Fruit fly (Drosophila melanogaster) whole organism, embryonic: ENCODE measurements around the gene COX7B.
A peak's percentile ranks its signal among the peaks of the same experiment; 100 is the strongest.

Experiments
- BtbVII ChIP-seq: fragments of 200-800 bp; sonication (Bioruptor generic); optimal IDR thresholded peaks from 3 replicates; lab custom pipeline; 2017; ENCODE audit warnings: missing biosample characterization, mild to moderate bottlenecking, missing genetic modification characterization
- C15 ChIP-seq: fragments of 200-800 bp; sonication (Bioruptor generic); IDR thresholded peaks from 3 replicates; pipeline ENCODE4 v1.3.6; 2022; ENCODE audit warnings: missing biosample characterization, missing genetic modification characterization
- CG10565 ChIP-seq: fragments of 200-800 bp; sonication (Bioruptor generic); optimal IDR thresholded peaks from 3 replicates; lab custom pipeline; 2016; ENCODE audit warnings: missing biosample characterization, mild to moderate bottlenecking, missing genetic modification characterization
- CG11247 ChIP-seq: fragments of 200-800 bp; sonication (Bioruptor generic); IDR thresholded peaks from 2 replicates; pipeline ENCODE4 v1.3.6; 2022; ENCODE audit warnings: missing biosample characterization, missing genetic modification characterization
- CG11560 ChIP-seq: fragments of 200-800 bp; sonication (Bioruptor generic); IDR thresholded peaks from 3 replicates; pipeline ENCODE4 v1.3.6; 2022; ENCODE audit warnings: missing biosample characterization, missing genetic modification characterization
- CG11695 ChIP-seq: fragments of 200-800 bp; sonication (Bioruptor generic); IDR thresholded peaks from 3 replicates; pipeline ENCODE4 v1.3.6; 2022; ENCODE audit warnings: missing biosample characterization, missing genetic modification characterization
- CG13123 ChIP-seq: fragments of 200-800 bp; sonication (Bioruptor generic); optimal IDR thresholded peaks from 2 replicates; lab custom pipeline; 2016; ENCODE audit warnings: missing biosample characterization, missing genetic modification characterization
- CG13624 ChIP-seq: fragments of 200-800 bp; sonication (Bioruptor generic); optimal IDR thresholded peaks from 2 replicates; lab custom pipeline; 2016; ENCODE audit warnings: missing biosample characterization, missing genetic modification characterization
- CG14050 ChIP-seq: fragments of 200-800 bp; sonication (Bioruptor generic); IDR thresholded peaks from 3 replicates; pipeline ENCODE4 v1.3.6; 2022; ENCODE audit warnings: missing biosample characterization, missing genetic modification characterization
- CG14860 ChIP-seq: fragments of 200-800 bp; sonication (Bioruptor generic); IDR thresholded peaks from 3 replicates; pipeline ENCODE4 v1.3.6; 2022; ENCODE audit warnings: missing biosample characterization, missing genetic modification characterization; ENCODE audit not compliant: partially characterized antibody
- CG15479 ChIP-seq: fragments of 200-800 bp; sonication (Bioruptor generic); optimal IDR thresholded peaks from 3 replicates; lab custom pipeline; 2019; ENCODE audit warnings: missing biosample characterization, mild to moderate bottlenecking, missing genetic modification characterization, moderate library complexity
- CG17361 ChIP-seq: fragments of 200-800 bp; sonication (Bioruptor generic); IDR thresholded peaks from 3 replicates; pipeline ENCODE4 v1.3.6; 2022; ENCODE audit warnings: missing biosample characterization, missing genetic modification characterization
- CG2116 ChIP-seq: fragments of 200-800 bp; sonication (Bioruptor generic); optimal IDR thresholded peaks from 3 replicates; lab custom pipeline; 2018; ENCODE audit warnings: missing biosample characterization, mild to moderate bottlenecking, missing genetic modification characterization
- CG2678 ChIP-seq: fragments of 200-800 bp; sonication (Bioruptor generic); optimal IDR thresholded peaks from 3 replicates; lab custom pipeline; 2019; ENCODE audit warnings: missing biosample characterization, mild to moderate bottlenecking, missing genetic modification characterization, moderate library complexity
- CG4617 ChIP-seq: fragments of 200-800 bp; sonication (Bioruptor generic); optimal IDR thresholded peaks from 3 replicates; lab custom pipeline; 2016; ENCODE audit warnings: missing biosample characterization, missing genetic modification characterization, borderline replicate concordance
- CG6683 ChIP-seq: fragments of 200-800 bp; sonication (Bioruptor generic); optimal IDR thresholded peaks from 2 replicates; lab custom pipeline; 2017; ENCODE audit warnings: missing biosample characterization, mild to moderate bottlenecking, missing genetic modification characterization, missing genetic modification reagents
- CG6791 ChIP-seq: fragments of 200-800 bp; sonication (Bioruptor generic); IDR thresholded peaks from 3 replicates; pipeline ENCODE4 v1.3.6; 2022; ENCODE audit warnings: missing biosample characterization, missing genetic modification characterization; ENCODE audit not compliant: partially characterized antibody
- CG7839 ChIP-seq: fragments of 200-800 bp; sonication (Bioruptor generic); optimal IDR thresholded peaks from 3 replicates; lab custom pipeline; 2018; ENCODE audit warnings: missing biosample characterization, mild to moderate bottlenecking, missing genetic modification characterization, moderate library complexity
- CG8359 ChIP-seq: fragments of 200-800 bp; sonication (Bioruptor generic); optimal IDR thresholded peaks from 2 replicates; lab custom pipeline; 2017; ENCODE audit warnings: missing biosample characterization, mild to moderate bottlenecking, missing genetic modification characterization, borderline replicate concordance
- CG8765 ChIP-seq: fragments of 200-800 bp; sonication (Bioruptor generic); IDR thresholded peaks from 2 replicates; pipeline ENCODE4 v1.3.6; 2022; ENCODE audit warnings: missing biosample characterization, missing genetic modification characterization
- CoRest ChIP-seq: fragments of 200-800 bp; sonication (Bioruptor generic); optimal IDR thresholded peaks from 3 replicates; lab custom pipeline; 2018; ENCODE audit warnings: missing biosample characterization, mild to moderate bottlenecking, missing genetic modification characterization, moderate library complexity
- D19B ChIP-seq: fragments of 200-800 bp; sonication (Bioruptor generic); optimal IDR thresholded peaks from 2 replicates; lab custom pipeline; 2017; ENCODE audit warnings: missing biosample characterization, mild to moderate bottlenecking, missing genetic modification characterization
- Deaf1 ChIP-seq: fragments of 200-800 bp; optimal IDR thresholded peaks from 3 replicates; lab custom pipeline; 2019; ENCODE audit warnings: missing biosample characterization, mild to moderate bottlenecking, missing genetic modification characterization, moderate library complexity
- Dip3 ChIP-seq: fragments of 200-800 bp; sonication (Bioruptor generic); optimal IDR thresholded peaks from 3 replicates; lab custom pipeline; 2016; ENCODE audit warnings: missing biosample characterization, missing genetic modification characterization
- Rfx ChIP-seq: fragments of 200-800 bp; sonication (Bioruptor generic); IDR thresholded peaks from 2 replicates; pipeline ENCODE4 v1.3.6; 2022; ENCODE audit warnings: missing biosample characterization, missing genetic modification characterization
- Six4 ChIP-seq: fragments of 200-800 bp; sonication (Bioruptor generic); optimal IDR thresholded peaks from 2 replicates; lab custom pipeline; 2016; ENCODE audit warnings: missing biosample characterization, missing genetic modification characterization
- Sry-δ ChIP-seq: fragments of 200-800 bp; sonication (Bioruptor generic); optimal IDR thresholded peaks from 2 replicates; lab custom pipeline; 2016; ENCODE audit warnings: missing biosample characterization, missing genetic modification characterization
- YL-1 ChIP-seq: fragments of 200-800 bp; sonication (Bioruptor generic); optimal IDR thresholded peaks from 3 replicates; lab custom pipeline; 2017; ENCODE audit warnings: missing biosample characterization, mild to moderate bottlenecking, missing genetic modification characterization
- bcd ChIP-seq: fragments of 200-800 bp; sonication (Bioruptor generic); optimal IDR thresholded peaks from 2 replicates; lab custom pipeline; 2017; ENCODE audit warnings: missing biosample characterization, mild to moderate bottlenecking, missing genetic modification characterization
- bsh ChIP-seq, 2 experiments: fragments of 200-800 bp; sonication (Bioruptor generic); optimal IDR thresholded peaks; 2 replicates each; lab custom pipeline; 2017 to 2018; ENCODE audit warnings: mild to moderate bottlenecking in 2 of 2, missing biosample characterization in 2 of 2, missing genetic modification characterization in 2 of 2, moderate library complexity in 1 of 2
- ci ChIP-seq: fragments of 200-800 bp; sonication (Bioruptor generic); IDR thresholded peaks from 3 replicates; pipeline ENCODE4 v1.3.6; 2022; ENCODE audit warnings: missing biosample characterization, missing genetic modification characterization
- cwo ChIP-seq: fragments of 200-800 bp; sonication (Bioruptor generic); optimal IDR thresholded peaks from 3 replicates; lab custom pipeline; 2017; ENCODE audit warnings: missing biosample characterization, missing genetic modification characterization, mild to moderate bottlenecking, moderate library complexity, missing genetic modification reagents
- dan ChIP-seq: fragments of 200-800 bp; sonication (Bioruptor generic); IDR thresholded peaks from 2 replicates; pipeline ENCODE4 v1.3.6; 2022; ENCODE audit warnings: missing biosample characterization, missing genetic modification characterization
- dati ChIP-seq: fragments of 200-800 bp; sonication (Bioruptor generic); IDR thresholded peaks from 2 replicates; pipeline ENCODE4 v1.3.6; 2022; ENCODE audit warnings: missing biosample characterization, missing genetic modification characterization
- dysf ChIP-seq: fragments of 200-800 bp; sonication (Bioruptor generic); IDR thresholded peaks from 3 replicates; pipeline ENCODE4 v1.3.6; 2022; ENCODE audit warnings: missing biosample characterization, missing genetic modification characterization
- en ChIP-seq: fragments of 200-800 bp; sonication (Bioruptor generic); optimal IDR thresholded peaks from 2 replicates; lab custom pipeline; 2016; ENCODE audit warnings: missing biosample characterization, missing genetic modification characterization
- gcm ChIP-seq: fragments of 200-800 bp; sonication (Bioruptor generic); optimal IDR thresholded peaks from 2 replicates; lab custom pipeline; 2019; ENCODE audit warnings: missing biosample characterization, mild to moderate bottlenecking, missing genetic modification characterization, moderate library complexity
- jing ChIP-seq: fragments of 200-800 bp; sonication (Bioruptor generic); optimal IDR thresholded peaks from 2 replicates; lab custom pipeline; 2018; ENCODE audit warnings: missing biosample characterization, mild to moderate bottlenecking, missing genetic modification characterization
- lola ChIP-seq, 3 experiments: fragments of >200 bp in 2 of 3; fragments of 200-800 bp in 1 of 3; sonication (Bioruptor generic) in 1 of 3; optimal IDR thresholded peaks; 2 replicates each; lab custom pipeline; 2017 to 2019; ENCODE audit warnings: missing biosample characterization in 3 of 3, missing genetic modification characterization in 3 of 3, mild to moderate bottlenecking in 1 of 3, moderate library complexity in 1 of 3
- pfk ChIP-seq: fragments of 200-800 bp; sonication (Bioruptor generic); optimal IDR thresholded peaks from 2 replicates; lab custom pipeline; 2018; ENCODE audit warnings: missing biosample characterization, mild to moderate bottlenecking, missing genetic modification characterization, moderate library complexity
- pho ChIP-seq: fragments of 200-800 bp; sonication (Bioruptor generic); optimal IDR thresholded peaks from 2 replicates; lab custom pipeline; 2016; ENCODE audit warnings: missing biosample characterization, missing genetic modification characterization
- pita ChIP-seq: fragments of 200-800 bp; sonication (Bioruptor generic); optimal IDR thresholded peaks from 2 replicates; lab custom pipeline; 2017; ENCODE audit warnings: missing biosample characterization, mild to moderate bottlenecking, missing genetic modification characterization
- salm ChIP-seq: fragments of 200-800 bp; sonication (Bioruptor generic); optimal IDR thresholded peaks from 2 replicates; lab custom pipeline; 2018; ENCODE audit warnings: missing biosample characterization, mild to moderate bottlenecking, missing genetic modification characterization
- sens-2 ChIP-seq: fragments of 200-800 bp; sonication (Bioruptor generic); IDR thresholded peaks from 2 replicates; pipeline ENCODE4 v1.3.6; 2022; ENCODE audit warnings: missing biosample characterization, missing genetic modification characterization
- slou ChIP-seq: fragments of 200-800 bp; sonication (Bioruptor generic); optimal IDR thresholded peaks from 3 replicates; lab custom pipeline; 2016; ENCODE audit warnings: missing biosample characterization, missing genetic modification characterization
- so ChIP-seq: fragments of 200-800 bp; sonication (Bioruptor generic); IDR thresholded peaks from 3 replicates; pipeline ENCODE4 v1.3.6; 2022; ENCODE audit warnings: missing biosample characterization, missing genetic modification characterization
- sob ChIP-seq: fragments of 200-800 bp; sonication (Bioruptor generic); IDR thresholded peaks from 2 replicates; pipeline ENCODE4 v1.3.6; 2022; ENCODE audit warnings: missing biosample characterization, missing genetic modification characterization
- tap ChIP-seq: fragments of 200-800 bp; optimal IDR thresholded peaks from 3 replicates; lab custom pipeline; 2019; ENCODE audit warnings: missing biosample characterization, mild to moderate bottlenecking, missing genetic modification characterization, moderate library complexity
- tio ChIP-seq: fragments of 200-800 bp; sonication (Bioruptor generic); optimal IDR thresholded peaks from 2 replicates; lab custom pipeline; 2017; ENCODE audit warnings: missing biosample characterization, missing genetic modification characterization, inconsistent platforms
- tx ChIP-seq: fragments of 200-800 bp; sonication (Bioruptor generic); optimal IDR thresholded peaks from 2 replicates; lab custom pipeline; 2016; ENCODE audit warnings: missing biosample characterization, missing genetic modification characterization

COX7B gene

DNA sequence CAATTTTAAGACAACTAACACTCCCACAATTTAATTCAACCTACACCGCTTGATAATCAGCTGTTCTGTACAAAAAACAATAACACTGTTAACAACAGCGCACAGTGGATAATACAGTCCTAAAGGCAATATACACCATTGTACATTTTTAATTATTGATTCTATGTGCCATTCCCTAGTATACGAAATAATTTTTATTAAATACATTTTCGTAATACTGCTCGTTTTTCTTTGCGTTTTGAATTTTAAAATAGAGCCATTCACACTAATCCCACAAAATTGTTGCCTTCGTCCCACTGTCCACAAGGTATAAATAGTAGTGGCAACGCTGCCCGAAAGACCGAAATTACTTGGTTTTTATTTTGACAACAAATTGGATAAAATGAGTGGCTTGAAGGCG lies 8.3 kb downstream of the COX7B start, which contains the start of the genes Coq4 and CG32176 (continued):
- TF ChIP-seq CG8359 (GFP tag; lab: Kevin White, UChicago) (peak; percentile 90), CG4617 (peak; percentile 99), CG13624 (GFP tag; lab: Kevin White, UChicago) (peak; percentile 98), CG13123 (GFP tag; lab: Kevin White, UChicago) (peak; percentile 96), salm (tag; lab: Kevin White, UChicago) (peak; percentile 95), CoRest (tag; lab: Kevin White, UChicago) (peak; percentile 98), pho (GFP tag; lab: Kevin White, UChicago) (peak; percentile 99), slou (peak; percentile 98), Rfx (GFP tag; lab: Robert Waterston, UW) (peak; percentile 99), tio (peak; percentile 98), CG11560 (tag; lab: Robert Waterston, UW) (peak; percentile 89), CG10565 (GFP tag; lab: Kevin White, UChicago) (peak; percentile 91), CG15479 (GFP tag; lab: Kevin White, UChicago) (peak; percentile 7), tap (peak; percentile 97), bcd (GFP tag; lab: Kevin White, UChicago) (peak; percentile 98), pita (GFP tag; lab: Kevin White, UChicago) (no peak), Sry-δ (peak; percentile 76), CG7839 (peak; percentile 98), CG6791 (peak; percentile 76; the same call in 2 of the 3 replicates), bsh (GFP tag; optimal IDR thresholded peaks at IDR 0.05; lab: Kevin White, UChicago) (peak; percentile 73 to 98), BtbVII (GFP tag; lab: Kevin White, UChicago) (peak; percentile 94), CG2678 (tag; lab: Kevin White, UChicago) (peak; percentile 97), CG2116 (GFP tag; lab: Kevin White, UChicago) (peak; percentile 88), CG14860 (peak; percentile 73), so (peak; percentile 97), Deaf1 (tag; lab: Kevin White, UChicago) (peak; percentile 81), dati (peak; percentile 92), gcm (GFP tag; lab: Kevin White, UChicago) (peak; percentile 98), CG8765 (GFP tag; lab: Robert Waterston, UW) (peak; percentile 97), dan (peak; percentile 95), YL-1 (GFP tag; lab: Kevin White, UChicago) (peak; percentile 91), cwo (GFP tag; lab: Kevin White, UChicago) (peak; percentile 92), CG6683 (GFP tag; lab: Kevin White, UChicago) (peak; percentile 90), Six4 (peak; percentile 98), pfk (peak; percentile 49), CG17361 (GFP tag; lab: Robert Waterston, UW) (peak; percentile 97), CG11247 (GFP tag; lab: Robert Waterston, UW) (peak; percentile 98), dysf (GFP tag; lab: Robert Waterston, UW) (peak; percentile 98), en (GFP tag; lab: Kevin White, UChicago) (peak; percentile 95), sob (GFP tag; lab: Robert Waterston, UW) (peak; percentile 98), ci (GFP tag; lab: Robert Waterston, UW) (peak; percentile 98), C15 (GFP tag; lab: Robert Waterston, UW) (peak; percentile 97), CG14050 (GFP tag; lab: Robert Waterston, UW) (peak; percentile 97), jing (peak; percentile 97), Dip3 (GFP tag; lab: Kevin White, UChicago) (peak; percentile 98), sens-2 (GFP tag; lab: Robert Waterston, UW) (peak; percentile 96), tx (GFP tag; lab: Kevin White, UChicago) (peak; percentile 98), D19B (GFP tag; lab: Kevin White, UChicago) (peak; percentile 91), CG11695 (peak; percentile 97), lola (GFP tag; optimal IDR thresholded peaks at IDR 0.05; lab: Kevin White, UChicago) (peak in 1 of 3 experiments; percentile 96)
